Worm (Caenorhabditis elegans): ENCODE measurements around the gene Y57G11B.6.

DNA sequence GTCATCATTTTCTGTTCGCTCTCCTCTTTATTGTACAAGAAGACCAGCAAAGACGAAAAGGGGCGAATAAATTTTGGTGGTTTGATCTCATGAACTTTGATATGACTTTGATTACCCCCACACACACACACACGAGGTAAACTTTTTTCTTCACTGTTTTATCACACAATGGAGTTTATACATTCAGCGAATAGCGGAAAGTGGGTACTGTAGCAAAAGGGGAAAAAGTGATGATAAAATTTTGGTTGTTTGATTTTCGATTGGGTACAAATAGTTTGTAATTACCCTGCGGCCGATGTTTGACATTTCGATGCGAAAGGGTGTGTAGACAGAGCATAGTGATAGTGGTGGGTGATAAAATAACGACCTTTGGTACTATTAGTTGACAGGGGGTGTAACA is 39.6 kb upstream of the Y57G11B.6 start:
- TF ChIP-seq nhr-12 (tag; optimal IDR thresholded peaks at IDR 0.05) (no peak), nhr-25 (tag; optimal IDR thresholded peaks at IDR 0.05) (peak; percentile 97), ztf-4 (tag; optimal IDR thresholded peaks at IDR 0.05) (peak; percentile 50), zag-1 (tag; optimal IDR thresholded peaks at IDR 0.05) (no peak), ztf-11 (tag; optimal IDR thresholded peaks at IDR 0.05) (no peak), nhr-77 (tag; optimal IDR thresholded peaks at IDR 0.05) (peak; percentile 5), aly-2 (tag; optimal IDR thresholded peaks at IDR 0.05) (no peak), ceh-82 (tag; optimal IDR thresholded peaks at IDR 0.05) (no peak), snpc-4 (tag; optimal IDR thresholded peaks at IDR 0.05) (no peak), R02D3.7 (tag; optimal IDR thresholded peaks at IDR 0.05) (no peak), unc-39 (tag; optimal IDR thresholded peaks at IDR 0.05) (no peak), nhr-237 (tag; optimal IDR thresholded peaks at IDR 0.05) (no peak)
